Fruit fly (Drosophila melanogaster) whole organism: ENCODE results near the gene CG2983.

ENCODE experiments used
- CG8478 ChIP-seq: fragments of >200 bp; optimal IDR thresholded peaks from 2 replicates; lab custom pipeline; 2018; ENCODE audit warnings: inconsistent platforms
- Dll ChIP-seq: fragments of >200 bp; optimal IDR thresholded peaks from 2 replicates; lab custom pipeline; 2017
- EcR ChIP-seq, 2 experiments: fragments of >200 bp; optimal IDR thresholded peaks; 2 replicates each; lab custom pipeline; 2017; ENCODE audit warnings: missing biosample characterization in 2 of 2, missing genetic modification characterization in 2 of 2, missing genetic modification reagents in 2 of 2

DNA sequence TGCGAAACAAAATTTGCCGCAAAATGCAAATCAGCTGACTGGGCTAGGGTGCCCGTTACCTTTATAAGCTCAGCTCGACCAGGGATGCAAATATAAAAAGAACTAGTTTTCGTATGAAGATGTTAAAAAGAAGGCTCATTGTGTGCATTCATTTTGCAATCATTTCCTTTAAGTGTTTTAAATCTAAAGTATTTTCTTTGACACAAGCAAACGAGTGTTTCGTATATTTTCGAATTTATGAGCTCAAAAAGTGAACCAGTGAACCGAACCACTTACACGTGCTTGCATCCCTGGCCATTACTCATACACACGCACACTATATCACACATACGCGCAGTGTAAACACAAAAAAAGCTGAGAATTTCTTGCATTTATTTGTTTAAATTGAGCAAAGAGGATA lies 30.8 kb downstream of the CG2983 start, which contains the start of the genes Prx6a and Sbat:
- TF ChIP-seq CG8478 (lab: Kevin White, UChicago) (no peak), Dll (lab: Kevin White, UChicago) (no peak), EcR (GFP tag; optimal IDR thresholded peaks at IDR 0.05; lab: Kevin White, UChicago) (no peak)
